Worm (Caenorhabditis elegans) whole organism, L2 larva: ENCODE data around the gene F53A10.2.

Experiments used
- ZK546.5 ChIP-seq: sonication (generic microtip); optimal IDR thresholded peaks from 2 replicates; lab custom pipeline; 2017; ENCODE audit warnings: missing biosample characterization, missing genetic modification characterization
- ceh-16 ChIP-seq: fragments of 150-350 bp; optimal IDR thresholded peaks from 2 replicates; lab custom pipeline; 2014; ENCODE audit warnings: missing biosample characterization, missing genetic modification characterization
- crh-2 ChIP-seq: sonication (generic microtip); optimal IDR thresholded peaks from 2 replicates; lab custom pipeline; 2017; ENCODE audit warnings: missing biosample characterization, missing genetic modification characterization
- lin-13 ChIP-seq: fragments of 150-350 bp; optimal IDR thresholded peaks from 2 replicates; lab custom pipeline; 2014; ENCODE audit warnings: missing biosample characterization, missing genetic modification reagents, missing genetic modification characterization
- lin-39 ChIP-seq: fragments of 150-350 bp; optimal IDR thresholded peaks from 2 replicates; lab custom pipeline; 2014; ENCODE audit warnings: missing biosample characterization, missing genetic modification reagents, missing genetic modification characterization
- mbf-1 ChIP-seq: sonication (generic microtip); optimal IDR thresholded peaks from 2 replicates; lab custom pipeline; 2017; ENCODE audit warnings: missing biosample characterization, missing genetic modification characterization
- mdl-1 ChIP-seq, 2 experiments: fragments of 150-350 bp in 1 of 2; sonication (generic microtip) in 1 of 2; optimal IDR thresholded peaks; 2 replicates each; lab custom pipeline; 2017; ENCODE audit warnings: missing biosample characterization in 2 of 2, missing genetic modification characterization in 2 of 2
- nhr-23 ChIP-seq: fragments of 150-350 bp; optimal IDR thresholded peaks from 2 replicates; lab custom pipeline; 2014; ENCODE audit warnings: missing biosample characterization, missing genetic modification reagents, missing genetic modification characterization
- nhr-25 ChIP-seq: fragments of 150-350 bp; sonication (generic microtip); optimal IDR thresholded peaks from 3 replicates; lab custom pipeline; 2014; ENCODE audit warnings: missing biosample characterization, missing genetic modification characterization
- nhr-6 ChIP-seq: fragments of 150-350 bp; optimal IDR thresholded peaks from 2 replicates; lab custom pipeline; 2014; ENCODE audit warnings: missing biosample characterization, missing genetic modification characterization
- ztf-4 ChIP-seq: fragments of 150-350 bp; optimal IDR thresholded peaks from 2 replicates; lab custom pipeline; 2014; ENCODE audit warnings: missing biosample characterization, missing genetic modification characterization

ce11 chrII:1228943-1229342, 31.8 kb downstream of the F53A10.2 start:
- TF ChIP-seq lin-39 (tag; lab: Kevin White, UChicago) (no peak), lin-13 (GFP tag; lab: Kevin White, UChicago) (no peak), ZK546.5 (tag; lab: Kevin White, UChicago) (no peak), mdl-1 (tag; optimal IDR thresholded peaks at IDR 0.05; lab: Kevin White, UChicago) (no peak), ztf-4 (no peak), ceh-16 (tag; lab: Kevin White, UChicago) (no peak), nhr-23 (tag; lab: Kevin White, UChicago) (no peak), mbf-1 (tag; lab: Kevin White, UChicago) (no peak), crh-2 (tag; lab: Kevin White, UChicago) (no peak), nhr-25 (tag; lab: Kevin White, UChicago) (no peak), nhr-6 (tag; lab: Kevin White, UChicago) (no peak)
